Fruit fly (Drosophila melanogaster) whole organism, wandering third instar larva: ENCODE results near the gene CG17154.

Experiments used
- Abd-B ChIP-seq: fragments of >200 bp; optimal IDR thresholded peaks from 2 replicates; lab custom pipeline; 2017; ENCODE audit warnings: missing biosample characterization, missing genetic modification characterization
- HLH106 ChIP-seq: fragments of 200-800 bp; optimal IDR thresholded peaks from 3 replicates; lab custom pipeline; 2019; ENCODE audit warnings: missing biosample characterization, mild to moderate bottlenecking, missing genetic modification characterization, moderate library complexity
- Jra ChIP-seq: sonication (Bioruptor generic); optimal IDR thresholded peaks from 2 replicates; lab custom pipeline; 2016; ENCODE audit warnings: missing biosample characterization, missing genetic modification characterization
- Mio ChIP-seq: sonication (Bioruptor generic); optimal IDR thresholded peaks from 2 replicates; lab custom pipeline; 2016; ENCODE audit warnings: missing biosample characterization, missing genetic modification characterization
- Vsx2 ChIP-seq: fragments of 200-300, 225-300 bp; sonication (Bioruptor generic); optimal IDR thresholded peaks from 2 replicates; lab custom pipeline; 2018; ENCODE audit warnings: missing biosample characterization, missing genetic modification characterization; ENCODE audit not compliant: partially characterized antibody
- ey ChIP-seq: fragments of 200-800 bp; sonication (Bioruptor generic); optimal IDR thresholded peaks from 2 replicates; lab custom pipeline; 2016; ENCODE audit warnings: missing biosample characterization, missing genetic modification characterization
- rgr ChIP-seq: fragments of 200-800 bp; sonication (Bioruptor generic); optimal IDR thresholded peaks from 3 replicates; lab custom pipeline; 2016; ENCODE audit warnings: missing biosample characterization, mild to moderate bottlenecking, missing genetic modification characterization

- TF ChIP-seq rgr (GFP tag; lab: Kevin White, UChicago) (no peak), Mio (GFP tag; lab: Kevin White, UChicago) (no peak), Jra (GFP tag; lab: Kevin White, UChicago) (no peak), Abd-B (GFP tag; lab: Kevin White, UChicago) (no peak), ey (no peak), HLH106 (tag; lab: Kevin White, UChicago) (no peak), Vsx2 (GFP tag; lab: Kevin White, UChicago) (no peak)
Measured at dm6 chr3L:12077953-12078352, 10.5 kb upstream of the CG17154 start.
